Fruit fly (Drosophila melanogaster) whole organism, wandering third instar larva: ENCODE measurements around the gene eIF2Bbeta.

Source experiments
- Dfd ChIP-seq: fragments of >200 bp; optimal IDR thresholded peaks from 2 replicates; lab custom pipeline; 2017; ENCODE audit warnings: missing biosample characterization, missing genetic modification characterization
- psq ChIP-seq: fragments of 200-800 bp; sonication (Bioruptor generic); optimal IDR thresholded peaks from 3 replicates; lab custom pipeline; 2017; ENCODE audit warnings: missing biosample characterization, mild to moderate bottlenecking, missing genetic modification characterization, moderate library complexity

DNA sequence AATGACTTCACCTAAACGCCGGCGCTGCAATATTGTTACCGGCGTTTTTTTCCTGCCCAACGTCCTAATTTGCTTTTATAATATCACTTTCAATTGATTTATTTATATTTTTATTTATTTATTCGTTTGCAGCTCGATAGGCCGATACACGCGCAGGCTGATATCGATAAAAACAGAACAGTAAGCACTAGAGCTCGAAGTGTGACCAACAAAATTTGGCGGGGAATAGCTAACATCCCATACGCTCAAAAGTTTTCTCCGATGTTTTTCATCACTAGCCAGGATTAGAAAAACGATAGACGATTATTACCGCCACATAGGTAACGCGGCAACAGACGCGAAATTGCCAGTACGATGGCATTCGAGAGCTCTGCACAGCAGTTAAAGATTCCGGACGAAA is 9.4 kb downstream of the eIF2Bbeta start, which contains the start of the genes CG2685 and CG2694:
- no peak for TF ChIP-seq Dfd (GFP tag; lab: Kevin White, UChicago)
- TF ChIP-seq psq (GFP tag; lab: Kevin White, UChicago), result no peak
